Worm (Caenorhabditis elegans) whole organism, L1 larva: Measurements from ENCODE around the gene plc-1.

Experiments
- ama-1 ChIP-seq: fragments of 150-350 bp; optimal IDR thresholded peaks from 2 replicates; lab custom pipeline; 2014
- ceh-8 ChIP-seq: fragments of 200-800 bp; sonication (Bioruptor generic); optimal IDR thresholded peaks from 2 replicates; lab custom pipeline; 2018; ENCODE audit warnings: mild to moderate bottlenecking, missing genetic modification characterization, moderate library complexity, missing compliant biosample characterization
- egl-27 ChIP-seq, 2 experiments: fragments of 150-350 bp in 1 of 2; sonication (generic microtip); optimal IDR thresholded peaks; 3 replicates each; lab custom pipeline; 2017 to 2018; ENCODE audit warnings: missing biosample characterization in 2 of 2, missing genetic modification characterization in 2 of 2, missing genetic modification reagents in 2 of 2
- fos-1 ChIP-seq: fragments of 150-350 bp; optimal IDR thresholded peaks from 2 replicates; lab custom pipeline; 2014; ENCODE audit warnings: missing biosample characterization, missing genetic modification characterization
- lin-13 ChIP-seq: fragments of 150-350 bp; optimal IDR thresholded peaks from 2 replicates; lab custom pipeline; 2014; ENCODE audit warnings: missing biosample characterization, missing genetic modification reagents, missing genetic modification characterization
- lin-15B ChIP-seq: fragments of 150-350 bp; sonication (generic microtip); optimal IDR thresholded peaks from 3 replicates; lab custom pipeline; 2014; ENCODE audit warnings: missing biosample characterization, missing genetic modification characterization
- nhr-77 ChIP-seq: fragments of 150-350 bp; optimal IDR thresholded peaks from 2 replicates; lab custom pipeline; 2014; ENCODE audit warnings: missing biosample characterization, missing genetic modification characterization
- skn-1 ChIP-seq: fragments of 150-350 bp; optimal IDR thresholded peaks from 2 replicates; lab custom pipeline; 2014; ENCODE audit warnings: missing biosample characterization, missing genetic modification characterization
- swsn-7 ChIP-seq: sonication (generic microtip); optimal IDR thresholded peaks from 2 replicates; lab custom pipeline; 2016; ENCODE audit warnings: missing genetic modification characterization, missing compliant biosample characterization

ce11 chrX:10757608-10758007 is 80.8 kb downstream of the plc-1 start, which contains the start of gene R07A4.4:
- no peak for TF ChIP-seq nhr-77 (tag; lab: Kevin White, UChicago)
- no peak for TF ChIP-seq egl-27 (tag; optimal IDR thresholded peaks at IDR 0.05; lab: Kevin White, UChicago)
- no peak for TF ChIP-seq ama-1
- no peak for TF ChIP-seq skn-1
- TF ChIP-seq lin-13 (GFP tag; lab: Kevin White, UChicago): no peak
- TF ChIP-seq swsn-7 (tag; lab: Kevin White, UChicago): no peak
- no peak for TF ChIP-seq ceh-8 (GFP tag; lab: Kevin White, UChicago)
- no peak for TF ChIP-seq fos-1 (tag; lab: Kevin White, UChicago)
- no peak for TF ChIP-seq lin-15B (tag; lab: Kevin White, UChicago)
